Fruit fly (Drosophila melanogaster) whole organism, embryonic: ENCODE measurements around the gene Mms19.
A peak's percentile ranks its signal among the peaks of the same experiment; 100 is the strongest.

ENCODE experiments used
- Bdp1 ChIP-seq: fragments of 200-800 bp; sonication (Bioruptor generic); optimal IDR thresholded peaks from 3 replicates; lab custom pipeline; 2016; ENCODE audit warnings: missing biosample characterization, missing genetic modification characterization
- Blimp-1 ChIP-seq: fragments of 200-800 bp; sonication (Bioruptor generic); optimal IDR thresholded peaks from 3 replicates; lab custom pipeline; 2018; ENCODE audit warnings: missing biosample characterization, missing genetic modification characterization, mild to moderate bottlenecking, moderate library complexity, missing genetic modification reagents
- BtbVII ChIP-seq: fragments of 200-800 bp; sonication (Bioruptor generic); optimal IDR thresholded peaks from 3 replicates; lab custom pipeline; 2017; ENCODE audit warnings: missing biosample characterization, mild to moderate bottlenecking, missing genetic modification characterization
- CG11398 ChIP-seq: fragments of 200-800 bp; sonication (Bioruptor generic); optimal IDR thresholded peaks from 2 replicates; lab custom pipeline; 2016; ENCODE audit warnings: missing biosample characterization, missing genetic modification characterization
- CG12071 ChIP-seq: fragments of 200-800 bp; sonication (Bioruptor generic); optimal IDR thresholded peaks from 3 replicates; lab custom pipeline; 2018; ENCODE audit warnings: missing biosample characterization, mild to moderate bottlenecking, missing genetic modification characterization
- CG17328 ChIP-seq: fragments of 200-800 bp; sonication (Bioruptor generic); IDR thresholded peaks from 2 replicates; pipeline ENCODE4 v1.3.6; 2022; ENCODE audit warnings: missing biosample characterization, missing genetic modification characterization
- CG17359 ChIP-seq: fragments of 200-800 bp; sonication (Bioruptor generic); optimal IDR thresholded peaks from 3 replicates; lab custom pipeline; 2018; ENCODE audit warnings: missing biosample characterization, mild to moderate bottlenecking, missing genetic modification characterization, moderate library complexity
- CG17568 ChIP-seq: fragments of 200-800 bp; sonication (Bioruptor generic); optimal IDR thresholded peaks from 2 replicates; lab custom pipeline; 2018; ENCODE audit warnings: missing biosample characterization, mild to moderate bottlenecking, missing genetic modification characterization, moderate library complexity
- CG18764 ChIP-seq: fragments of 200-800 bp; sonication (Bioruptor generic); optimal IDR thresholded peaks from 3 replicates; lab custom pipeline; 2016; ENCODE audit warnings: missing biosample characterization, missing genetic modification characterization
- CG2120 ChIP-seq: fragments of 200-800 bp; sonication (Bioruptor generic); optimal IDR thresholded peaks from 3 replicates; lab custom pipeline; 2016; ENCODE audit warnings: missing biosample characterization, missing genetic modification characterization
- CG33557 ChIP-seq: fragments of 200-800 bp; sonication (Bioruptor generic); optimal IDR thresholded peaks from 2 replicates; lab custom pipeline; 2019; ENCODE audit warnings: missing biosample characterization, mild to moderate bottlenecking, missing genetic modification characterization, moderate library complexity
- CG4707 ChIP-seq: fragments of 200-800 bp; sonication (Bioruptor generic); optimal IDR thresholded peaks from 2 replicates; lab custom pipeline; 2018; ENCODE audit warnings: missing biosample characterization, mild to moderate bottlenecking, missing genetic modification characterization, moderate library complexity
- CG6254 ChIP-seq: fragments of 200-800 bp; sonication (Bioruptor generic); optimal IDR thresholded peaks from 3 replicates; lab custom pipeline; 2017; ENCODE audit warnings: mild to moderate bottlenecking, missing biosample characterization, missing genetic modification reagents, missing genetic modification characterization
- CG6791 ChIP-seq: fragments of 200-800 bp; sonication (Bioruptor generic); IDR thresholded peaks from 3 replicates; pipeline ENCODE4 v1.3.6; 2022; ENCODE audit warnings: missing biosample characterization, missing genetic modification characterization; ENCODE audit not compliant: partially characterized antibody
- CG8290 ChIP-seq, 3 experiments: fragments of 200-800 bp; sonication (Bioruptor generic); optimal IDR thresholded peaks; 2 replicates each; lab custom pipeline; 2016 to 2019; ENCODE audit warnings: missing biosample characterization in 3 of 3, missing genetic modification characterization in 3 of 3, mild to moderate bottlenecking in 2 of 3, moderate library complexity in 1 of 3
- CG9215 ChIP-seq: fragments of 200-800 bp; sonication (Bioruptor generic); IDR thresholded peaks from 2 replicates; pipeline ENCODE4 v1.3.6; 2022; ENCODE audit warnings: missing biosample characterization, missing genetic modification characterization
- Camta ChIP-seq: fragments of 200-800 bp; sonication (Bioruptor generic); optimal IDR thresholded peaks from 2 replicates; lab custom pipeline; 2016; ENCODE audit warnings: missing biosample characterization, missing genetic modification characterization
- Deaf1 ChIP-seq: fragments of 200-800 bp; optimal IDR thresholded peaks from 3 replicates; lab custom pipeline; 2019; ENCODE audit warnings: missing biosample characterization, mild to moderate bottlenecking, missing genetic modification characterization, moderate library complexity
- Dek ChIP-seq: fragments of 200-800 bp; sonication (Bioruptor generic); optimal IDR thresholded peaks from 3 replicates; lab custom pipeline; 2019; ENCODE audit warnings: missing biosample characterization, mild to moderate bottlenecking, missing genetic modification characterization, moderate library complexity
- E2f1 ChIP-seq: fragments of 200-800 bp; sonication (Bioruptor generic); IDR thresholded peaks from 2 replicates; pipeline ENCODE4 v1.3.6; 2022; ENCODE audit warnings: missing biosample characterization, missing genetic modification characterization
- Max ChIP-seq: fragments of 200-800 bp; sonication (Bioruptor generic); optimal IDR thresholded peaks from 2 replicates; lab custom pipeline; 2016; ENCODE audit warnings: missing biosample characterization, mild to moderate bottlenecking, missing genetic modification characterization
- Myb ChIP-seq: fragments of 200-800 bp; sonication (Bioruptor generic); optimal IDR thresholded peaks from 2 replicates; lab custom pipeline; 2016; ENCODE audit warnings: missing biosample characterization, missing genetic modification characterization
- Oli ChIP-seq: fragments of 200-800 bp; sonication (Bioruptor generic); optimal IDR thresholded peaks from 2 replicates; lab custom pipeline; 2018; ENCODE audit warnings: missing biosample characterization, mild to moderate bottlenecking, missing genetic modification characterization, moderate library complexity
- Rfx ChIP-seq: fragments of 200-800 bp; sonication (Bioruptor generic); IDR thresholded peaks from 2 replicates; pipeline ENCODE4 v1.3.6; 2022; ENCODE audit warnings: missing biosample characterization, missing genetic modification characterization
- Sry-β ChIP-seq: fragments of 200-800 bp; sonication (Bioruptor generic); optimal IDR thresholded peaks from 2 replicates; lab custom pipeline; 2018; ENCODE audit warnings: missing biosample characterization, mild to moderate bottlenecking, missing genetic modification characterization, moderate library complexity
- ab ChIP-seq: fragments of 200-800 bp; sonication (Bioruptor generic); optimal IDR thresholded peaks from 2 replicates; lab custom pipeline; 2016; ENCODE audit warnings: missing biosample characterization, missing genetic modification characterization
- abd-A ChIP-seq: fragments of 200-800 bp; sonication (Bioruptor generic); optimal IDR thresholded peaks from 3 replicates; lab custom pipeline; 2019; ENCODE audit warnings: missing biosample characterization, mild to moderate bottlenecking, missing genetic modification characterization, moderate library complexity
- ara ChIP-seq: fragments of 200-800 bp; sonication (Bioruptor generic); IDR thresholded peaks from 2 replicates; pipeline ENCODE4 v1.3.6; 2022; ENCODE audit warnings: missing biosample characterization, missing genetic modification characterization
- az2 ChIP-seq: fragments of 200-800 bp; sonication (Bioruptor generic); optimal IDR thresholded peaks from 3 replicates; lab custom pipeline; 2016; ENCODE audit warnings: missing biosample characterization, missing genetic modification characterization
- caup ChIP-seq: fragments of 200-800 bp; sonication (Bioruptor generic); optimal IDR thresholded peaks from 3 replicates; lab custom pipeline; 2017; ENCODE audit warnings: missing biosample characterization, mild to moderate bottlenecking, missing genetic modification characterization, moderate library complexity; ENCODE audit not compliant: severe bottlenecking
- ci ChIP-seq: fragments of 200-800 bp; sonication (Bioruptor generic); IDR thresholded peaks from 3 replicates; pipeline ENCODE4 v1.3.6; 2022; ENCODE audit warnings: missing biosample characterization, missing genetic modification characterization
- dan ChIP-seq: fragments of 200-800 bp; sonication (Bioruptor generic); IDR thresholded peaks from 2 replicates; pipeline ENCODE4 v1.3.6; 2022; ENCODE audit warnings: missing biosample characterization, missing genetic modification characterization
- dm ChIP-seq: fragments of 200-800 bp; sonication (Bioruptor generic); optimal IDR thresholded peaks from 3 replicates; lab custom pipeline; 2016; ENCODE audit warnings: missing biosample characterization, missing genetic modification characterization
- dmrt11E ChIP-seq: fragments of 200-800 bp; sonication (Bioruptor generic); optimal IDR thresholded peaks from 3 replicates; lab custom pipeline; 2018; ENCODE audit warnings: missing biosample characterization, mild to moderate bottlenecking, missing genetic modification characterization, moderate library complexity
- dysf ChIP-seq: fragments of 200-800 bp; sonication (Bioruptor generic); IDR thresholded peaks from 3 replicates; pipeline ENCODE4 v1.3.6; 2022; ENCODE audit warnings: missing biosample characterization, missing genetic modification characterization
- eve ChIP-seq, 2 experiments: fragments of >200 bp; optimal IDR thresholded peaks; 2 replicates each; lab custom pipeline; 2017; ENCODE audit warnings: missing biosample characterization in 2 of 2, missing genetic modification characterization in 2 of 2
- fd3F ChIP-seq: fragments of 200-800 bp; sonication (Bioruptor generic); optimal IDR thresholded peaks from 2 replicates; lab custom pipeline; 2018; ENCODE audit warnings: missing biosample characterization, mild to moderate bottlenecking, missing genetic modification characterization, moderate library complexity
- gce ChIP-seq: fragments of 200-800 bp; sonication (Bioruptor generic); IDR thresholded peaks from 3 replicates; pipeline ENCODE4 v1.3.6; 2022; ENCODE audit warnings: missing biosample characterization, missing genetic modification characterization
- gfzf ChIP-seq: fragments of 200-800 bp; sonication (Bioruptor generic); optimal IDR thresholded peaks from 2 replicates; lab custom pipeline; 2016; ENCODE audit warnings: missing biosample characterization, mild to moderate bottlenecking, missing genetic modification characterization, moderate library complexity
- gro ChIP-seq: fragments of 200-800 bp; sonication (Bioruptor generic); optimal IDR thresholded peaks from 2 replicates; lab custom pipeline; 2016; ENCODE audit warnings: missing biosample characterization, missing genetic modification characterization
- ham ChIP-seq: fragments of 200-800 bp; sonication (Bioruptor generic); IDR thresholded peaks from 2 replicates; pipeline ENCODE4 v1.3.6; 2022; ENCODE audit warnings: missing biosample characterization, missing genetic modification characterization
- her ChIP-seq: fragments of 200-800 bp; sonication (Bioruptor generic); optimal IDR thresholded peaks from 2 replicates; lab custom pipeline; 2016; ENCODE audit warnings: missing biosample characterization, missing genetic modification characterization
- jigr1 ChIP-seq: fragments of 200-800 bp; sonication (Bioruptor generic); IDR thresholded peaks from 3 replicates; pipeline ENCODE4 v1.3.6; 2022; ENCODE audit warnings: missing biosample characterization, missing genetic modification characterization
- otp ChIP-seq: fragments of 200-800 bp; sonication (Bioruptor generic); IDR thresholded peaks from 3 replicates; pipeline ENCODE4, ENCODE4 v1.3.6; 2022; ENCODE audit warnings: missing biosample characterization, missing genetic modification characterization
- pho ChIP-seq: fragments of 200-800 bp; sonication (Bioruptor generic); optimal IDR thresholded peaks from 2 replicates; lab custom pipeline; 2016; ENCODE audit warnings: missing biosample characterization, missing genetic modification characterization
- scrt ChIP-seq: fragments of 200-800 bp; sonication (Bioruptor generic); optimal IDR thresholded peaks from 2 replicates; lab custom pipeline; 2018; ENCODE audit warnings: missing biosample characterization, mild to moderate bottlenecking, missing genetic modification characterization, moderate library complexity
- sd ChIP-seq: fragments of 200-800 bp; sonication (Bioruptor generic); optimal IDR thresholded peaks from 3 replicates; lab custom pipeline; 2018; ENCODE audit warnings: missing biosample characterization, mild to moderate bottlenecking, missing genetic modification characterization, moderate library complexity
- sens ChIP-seq: fragments of 200-800 bp; sonication (Bioruptor generic); peaks from one replicate; lab custom pipeline; 2016; ENCODE audit warnings: missing biosample characterization, missing genetic modification characterization
- seq ChIP-seq: fragments of 200-800 bp; sonication (Bioruptor generic); IDR thresholded peaks from 2 replicates; pipeline ENCODE4 v1.3.6; 2022; ENCODE audit warnings: missing biosample characterization, missing genetic modification characterization
- slou ChIP-seq: fragments of 200-800 bp; sonication (Bioruptor generic); optimal IDR thresholded peaks from 3 replicates; lab custom pipeline; 2016; ENCODE audit warnings: missing biosample characterization, missing genetic modification characterization
- twi ChIP-seq: fragments of 200-800 bp; optimal IDR thresholded peaks from 2 replicates; lab custom pipeline; 2019; ENCODE audit warnings: missing biosample characterization, mild to moderate bottlenecking, missing genetic modification characterization, moderate library complexity
- wdn ChIP-seq: fragments of 200-800 bp; sonication (Bioruptor generic); IDR thresholded peaks from 2 replicates; pipeline ENCODE4 v1.3.6; 2022; ENCODE audit warnings: missing biosample characterization, missing genetic modification characterization

The Mms19 gene

DNA sequence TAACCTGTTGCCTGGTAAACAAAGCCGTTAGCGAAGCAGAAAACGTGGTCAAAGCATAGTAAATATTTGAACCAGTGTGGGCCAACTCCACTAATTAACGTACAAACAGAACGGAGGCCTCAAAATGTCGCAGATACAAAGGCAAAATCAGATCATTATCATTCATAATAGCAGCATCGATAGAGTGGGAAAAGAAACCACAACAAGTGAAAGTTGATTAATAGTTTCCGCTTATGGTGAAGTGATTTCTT lies 24.3 kb upstream of the Mms19 start (continued):
- TF ChIP-seq CG17568 (peak; percentile 20), gfzf (GFP tag; lab: Kevin White, UChicago) (no peak), Sry-β (no peak), dmrt11E (tag; lab: Kevin White, UChicago) (no peak), abd-A (peak; percentile 7), Deaf1 (tag; lab: Kevin White, UChicago) (no peak), CG6791 (GFP tag; lab: Robert Waterston, UW) (no peak), CG33557 (GFP tag; lab: Kevin White, UChicago) (no peak), Blimp-1 (GFP tag; lab: Kevin White, UChicago) (peak; percentile 69), CG4707 (GFP tag; lab: Kevin White, UChicago) (peak; percentile 36), Dek (tag; lab: Kevin White, UChicago) (no peak), Camta (no peak), CG18764 (no peak), caup (GFP tag; lab: Kevin White, UChicago) (peak; percentile 5), dysf (no peak), fd3F (GFP tag; lab: Kevin White, UChicago) (no peak), CG6254 (GFP tag; lab: Kevin White, UChicago) (no peak), Bdp1 (GFP tag; lab: Kevin White, UChicago) (no peak), CG11398 (GFP tag; lab: Kevin White, UChicago) (no peak), Myb (GFP tag; lab: Kevin White, UChicago) (no peak), sd (tag; lab: Kevin White, UChicago) (peak; percentile 22), CG12071 (GFP tag; lab: Kevin White, UChicago) (peak; percentile 13), ham (no peak), ci (GFP tag; lab: Robert Waterston, UW) (no peak), gro (GFP tag; lab: Kevin White, UChicago) (no peak), CG2120 (GFP tag; lab: Kevin White, UChicago) (no peak), jigr1 (GFP tag; lab: Robert Waterston, UW) (no peak), slou (GFP tag; lab: Kevin White, UChicago) (no peak), CG17328 (GFP tag; lab: Robert Waterston, UW) (no peak), CG8290 (GFP tag; optimal IDR thresholded peaks at IDR 0.05; lab: Kevin White, UChicago) (no peak), CG8290 (tag; optimal IDR thresholded peaks at IDR 0.05; lab: Kevin White, UChicago) (peak in 1 of 2 experiments; percentile 32), her (GFP tag; lab: Kevin White, UChicago) (no peak), sens (peak; percentile 58), Rfx (GFP tag; lab: Robert Waterston, UW) (no peak), seq (GFP tag; lab: Robert Waterston, UW) (peak; percentile 31; the same call in 1 of the 2 replicates), dan (no peak), dm (GFP tag; lab: Kevin White, UChicago) (no peak), scrt (peak; percentile 1), pho (GFP tag; lab: Kevin White, UChicago) (no peak), ara (GFP tag; lab: Robert Waterston, UW) (no peak), E2f1 (GFP tag; lab: Robert Waterston, UW) (no peak), otp (GFP tag; lab: Robert Waterston, UW) (peak; percentile 36; the same call in 1 of the 3 replicates), az2 (GFP tag; lab: Kevin White, UChicago) (no peak), Max (GFP tag; lab: Kevin White, UChicago) (no peak), CG17359 (tag; lab: Kevin White, UChicago) (peak; percentile 5), ab (GFP tag; lab: Kevin White, UChicago) (no peak), BtbVII (peak; percentile 5), CG9215 (GFP tag; lab: Robert Waterston, UW) (no peak), twi (tag; lab: Kevin White, UChicago) (no peak), gce (GFP tag; lab: Robert Waterston, UW) (no peak), wdn (no peak), eve (GFP tag; optimal IDR thresholded peaks at IDR 0.05; lab: Kevin White, UChicago) (peak in 1 of 2 experiments; percentile 49), Oli (tag; lab: Kevin White, UChicago) (no peak)
